Worm (Caenorhabditis elegans): ENCODE measurements around the gene BE0003N10.6.

Gene BE0003N10.6

ce11 chrIII:1059961-1060360, at the start of gene BE0003N10.6:
BE0003N10.6 (minus strand) TSS chrIII:1060061.
- TF ChIP-seq let-526 (GFP tag; IDR thresholded peaks at IDR 0.05) (no peak), let-607 (tag; optimal IDR thresholded peaks at IDR 0.05) (no peak), egrh-3 (GFP tag; IDR thresholded peaks at IDR 0.05) (no peak), hmg-20 (GFP tag; IDR thresholded peaks at IDR 0.05) (no peak), sdz-38 (tag; optimal IDR thresholded peaks at IDR 0.05) (no peak)

- TF ChIP-seq nhr-90 (tag; optimal IDR thresholded peaks at IDR 0.05) (no peak), nhr-179 (tag; optimal IDR thresholded peaks at IDR 0.05) (no peak), efl-1 (GFP tag; optimal IDR thresholded peaks at IDR 0.05) (no peak), him-1 (tag; optimal IDR thresholded peaks at IDR 0.05) (no peak), unc-130 (GFP tag; optimal IDR thresholded peaks at IDR 0.05) (no peak), lin-26 (GFP tag; IDR thresholded peaks at IDR 0.05) (no peak), lag-1 (GFP tag; IDR thresholded peaks at IDR 0.05) (no peak), hlh-26 (GFP tag; conservative IDR thresholded peaks at IDR 0.05) (no peak), lin-40 (tag; optimal IDR thresholded peaks at IDR 0.05) (no peak), F33H1.4 (GFP tag; IDR thresholded peaks at IDR 0.05) (no peak), ztf-28 (GFP tag; IDR thresholded peaks at IDR 0.05) (no peak), bed-1 (GFP tag; IDR thresholded peaks at IDR 0.05) (no peak), cebp-1 (GFP tag; IDR thresholded peaks at IDR 0.05) (no peak), cebp-1 (tag; optimal IDR thresholded peaks at IDR 0.05) (no peak), mes-4 (tag; optimal IDR thresholded peaks at IDR 0.05) (no peak), ama-1 (optimal IDR thresholded peaks at IDR 0.05) (no peak), ama-1 (GFP tag; optimal IDR thresholded peaks at IDR 0.05) (no peak), hsf-1 (GFP tag; IDR thresholded peaks at IDR 0.05) (no peak), somi-1 (GFP tag; optimal IDR thresholded peaks at IDR 0.05) (no peak), madf-6 (GFP tag; IDR thresholded peaks at IDR 0.05) (no peak), K11D2.4 (GFP tag; IDR thresholded peaks at IDR 0.05) (no peak)
Observed at ce11 chrIII:1102908-1103307, 43.0 kb upstream of the BE0003N10.6 start, which contains the start of gene exc-6. exc-6 (plus strand) TSS chrIII:1103208.

- no peak for TF ChIP-seq fkh-3 (tag; optimal IDR thresholded peaks at IDR 0.05)
- TF ChIP-seq ztf-25 (GFP tag; IDR thresholded peaks at IDR 0.05) = no peak
- no peak for TF ChIP-seq Y56A3A.18 (GFP tag; IDR thresholded peaks at IDR 0.05)
- no peak for TF ChIP-seq ets-4 (GFP tag; optimal IDR thresholded peaks at IDR 0.05)
- TF ChIP-seq sea-2 (GFP tag; IDR thresholded peaks at IDR 0.05) = no peak
- TF ChIP-seq ama-1 (optimal IDR thresholded peaks at IDR 0.05) = no peak
- TF ChIP-seq ama-1 (GFP tag; optimal IDR thresholded peaks at IDR 0.05) = no peak
- no peak for TF ChIP-seq sptf-2 (GFP tag; optimal IDR thresholded peaks at IDR 0.05)
- TF ChIP-seq nhr-27 (tag; optimal IDR thresholded peaks at IDR 0.05) = no peak
- no peak for TF ChIP-seq ceh-40 (GFP tag; IDR thresholded peaks at IDR 0.05)
- no peak for TF ChIP-seq somi-1 (GFP tag; optimal IDR thresholded peaks at IDR 0.05)
- TF ChIP-seq hmg-1.2 (GFP tag; IDR thresholded peaks at IDR 0.05) = no peak
- TF ChIP-seq madf-10 (tag; optimal IDR thresholded peaks at IDR 0.05) = no peak
- TF ChIP-seq C06A6.2 (GFP tag; conservative IDR thresholded peaks at IDR 0.05) = no peak
- no peak for TF ChIP-seq mel-28 (tag; optimal IDR thresholded peaks at IDR 0.05; ENCODE audit: borderline replicate concordance)
- no peak for TF ChIP-seq lin-54 (GFP tag; optimal IDR thresholded peaks at IDR 0.05)
Observed at ce11 chrIII:1099523-1099922, 39.7 kb upstream of the BE0003N10.6 start.

All from whole organism, young adult.